Worm (Caenorhabditis elegans): Measurements from ENCODE around the gene rde-8.

The rde-8 gene

DNA sequence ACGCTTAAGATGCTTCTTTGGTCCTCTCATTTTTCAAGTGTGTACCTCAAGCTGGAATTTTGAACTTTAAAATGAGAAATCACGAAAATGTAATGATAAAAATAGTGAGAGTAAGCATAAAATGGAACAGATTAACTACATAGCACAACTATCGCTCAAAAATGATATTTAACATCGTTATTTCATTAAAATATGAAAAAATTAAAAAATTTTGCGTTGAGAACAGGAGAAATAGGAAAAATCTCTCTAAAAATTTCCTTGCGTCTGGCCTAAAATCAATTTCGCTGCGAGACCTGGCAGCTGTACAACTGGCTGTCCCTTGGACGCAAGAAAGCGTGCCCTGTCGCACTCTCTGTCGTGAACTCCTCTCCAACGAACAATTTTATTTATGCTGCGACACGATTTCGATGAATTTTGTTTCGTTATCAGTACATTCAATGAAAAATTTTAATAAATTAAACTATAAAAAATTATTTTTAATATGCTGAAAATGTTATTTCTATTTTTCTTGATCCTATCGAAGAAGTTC lies 18.4 kb downstream of the rde-8 start, which contains the start of gene rps-4 (continued):
- TF ChIP-seq crh-2 (tag; optimal IDR thresholded peaks at IDR 0.05) (peak; percentile 92), ZK546.5 (tag; optimal IDR thresholded peaks at IDR 0.05) (peak; percentile 35), skn-1 (tag; optimal IDR thresholded peaks at IDR 0.05) (peak; percentile 17), ztf-11 (tag; optimal IDR thresholded peaks at IDR 0.05) (no peak), lsy-2 (tag; optimal IDR thresholded peaks at IDR 0.05) (peak; percentile 78 to 95), ceh-82 (tag; optimal IDR thresholded peaks at IDR 0.05) (no peak), ztf-4 (tag; optimal IDR thresholded peaks at IDR 0.05) (peak; percentile 41), lin-11 (tag; optimal IDR thresholded peaks at IDR 0.05) (peak; percentile 87), fos-1 (tag; optimal IDR thresholded peaks at IDR 0.05) (peak; percentile 85), C34F6.9 (tag; optimal IDR thresholded peaks at IDR 0.05) (peak; percentile 95), blmp-1 (tag; optimal IDR thresholded peaks at IDR 0.05; ENCODE audit: insufficient read depth) (peak; percentile 43), lin-13 (GFP tag; optimal IDR thresholded peaks at IDR 0.05) (peak; percentile 90), nhr-25 (tag; optimal IDR thresholded peaks at IDR 0.05) (peak; percentile 93), nhr-21 (tag; optimal IDR thresholded peaks at IDR 0.05) (peak; percentile 82), peb-1 (tag; optimal IDR thresholded peaks at IDR 0.05) (no peak)

ce11 chrIV:7083976-7084375 lies 19.1 kb downstream of the rde-8 start:
- TF ChIP-seq ztf-1 (GFP tag; conservative IDR thresholded peaks at IDR 0.05), result no peak
- no peak for TF ChIP-seq sma-3 (GFP tag; optimal IDR thresholded peaks at IDR 0.05)
- no peak for TF ChIP-seq mab-5 (tag; optimal IDR thresholded peaks at IDR 0.05)
- TF ChIP-seq nhr-25 (tag; optimal IDR thresholded peaks at IDR 0.05), result no peak
- TF ChIP-seq C34F6.9 (tag; optimal IDR thresholded peaks at IDR 0.05), result no peak
- no peak for TF ChIP-seq zag-1 (tag; optimal IDR thresholded peaks at IDR 0.05)
- no peak for TF ChIP-seq nhr-6 (tag; optimal IDR thresholded peaks at IDR 0.05)
- TF ChIP-seq R02D3.7 (tag; optimal IDR thresholded peaks at IDR 0.05), result no peak
- TF ChIP-seq ceh-16 (tag; optimal IDR thresholded peaks at IDR 0.05), result no peak
- no peak for TF ChIP-seq crh-2 (tag; optimal IDR thresholded peaks at IDR 0.05)
- TF ChIP-seq nhr-10 (tag; optimal IDR thresholded peaks at IDR 0.05), result no peak
- TF ChIP-seq gmeb-1 (tag; optimal IDR thresholded peaks at IDR 0.05), result no peak
- no peak for TF ChIP-seq dmd-4 (tag; optimal IDR thresholded peaks at IDR 0.05)
- no peak for TF ChIP-seq nhr-129 (tag; optimal IDR thresholded peaks at IDR 0.05)
- TF ChIP-seq ztf-11 (tag; optimal IDR thresholded peaks at IDR 0.05), result no peak
- TF ChIP-seq blmp-1 (tag; optimal IDR thresholded peaks at IDR 0.05; ENCODE audit: insufficient read depth), result no peak

DNA sequence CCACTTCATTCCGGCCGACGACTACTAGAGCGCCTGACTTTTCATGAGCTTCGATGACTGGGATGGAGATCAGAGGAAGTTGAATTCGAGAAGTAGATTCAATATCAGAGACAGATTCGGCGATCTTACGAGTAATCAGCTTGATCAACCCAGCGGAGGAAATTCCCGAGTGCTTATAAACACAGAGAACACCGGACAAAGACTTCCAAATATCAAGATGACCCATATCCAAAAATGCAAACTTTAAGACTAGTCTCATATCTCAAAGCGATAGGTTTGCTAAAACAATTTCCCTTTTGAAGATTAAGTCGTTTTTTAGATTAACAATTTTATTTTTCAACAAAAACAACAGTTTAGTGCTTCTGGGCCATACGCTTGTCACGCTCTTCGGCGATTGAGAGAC lies 19.7 kb downstream of the rde-8 start, which contains the start of gene Y43B11AR.3:
Y43B11AR.3 (minus strand) TSS at position 335 of the 403 bp plus-strand sequence.
- TF ChIP-seq elt-3 (tag; optimal IDR thresholded peaks at IDR 0.05), result no peak
- peak; percentile 33 for TF ChIP-seq nhr-11 (tag; optimal IDR thresholded peaks at IDR 0.05)
- peak; percentile 46 for TF ChIP-seq ama-1 (optimal IDR thresholded peaks at IDR 0.05)

DNA sequence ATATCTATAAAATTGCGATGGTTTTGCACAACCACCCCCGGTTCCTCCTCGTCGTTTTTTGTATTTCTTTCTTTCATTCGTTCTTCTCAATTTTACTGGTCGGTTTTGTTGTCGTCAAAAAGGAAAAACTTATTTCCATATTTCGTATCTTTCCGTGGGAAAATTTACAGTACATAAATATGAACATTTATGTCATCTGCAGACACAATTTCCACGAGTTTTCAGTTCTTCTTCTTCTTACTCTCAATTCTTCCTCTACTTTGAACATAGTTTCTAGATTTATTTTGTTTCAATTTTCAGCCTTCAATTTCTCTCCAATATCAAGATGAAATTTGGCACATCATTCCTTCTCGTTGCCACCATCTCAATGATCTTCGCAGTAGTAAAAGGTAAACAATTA lies 21.8 kb downstream of the rde-8 start, which contains the start of gene Y43B11AR.1:
Y43B11AR.1 (plus strand) TSS at position 301 of the 400 bp plus-strand sequence.
- TF ChIP-seq alr-1 (tag; optimal IDR thresholded peaks at IDR 0.05) (no peak), nhr-10 (tag; optimal IDR thresholded peaks at IDR 0.05) (no peak), gmeb-1 (tag; optimal IDR thresholded peaks at IDR 0.05) (no peak), nhr-6 (tag; optimal IDR thresholded peaks at IDR 0.05) (no peak), ztf-4 (tag; optimal IDR thresholded peaks at IDR 0.05) (no peak), elt-1 (tag; optimal IDR thresholded peaks at IDR 0.05) (no peak), ceh-16 (tag; optimal IDR thresholded peaks at IDR 0.05) (no peak), nhr-12 (tag; optimal IDR thresholded peaks at IDR 0.05) (no peak), ceh-82 (tag; optimal IDR thresholded peaks at IDR 0.05) (no peak), ama-1 (optimal IDR thresholded peaks at IDR 0.05) (no peak), nhr-77 (tag; optimal IDR thresholded peaks at IDR 0.05) (no peak), sma-9 (GFP tag; optimal IDR thresholded peaks at IDR 0.05) (no peak), sma-9 (tag; optimal IDR thresholded peaks at IDR 0.05) (no peak), nhr-11 (tag; optimal IDR thresholded peaks at IDR 0.05) (no peak), sem-4 (tag; optimal IDR thresholded peaks at IDR 0.05) (no peak), nhr-21 (tag; optimal IDR thresholded peaks at IDR 0.05) (no peak), dmd-4 (tag; optimal IDR thresholded peaks at IDR 0.05) (no peak), fos-1 (tag; optimal IDR thresholded peaks at IDR 0.05) (no peak)

DNA sequence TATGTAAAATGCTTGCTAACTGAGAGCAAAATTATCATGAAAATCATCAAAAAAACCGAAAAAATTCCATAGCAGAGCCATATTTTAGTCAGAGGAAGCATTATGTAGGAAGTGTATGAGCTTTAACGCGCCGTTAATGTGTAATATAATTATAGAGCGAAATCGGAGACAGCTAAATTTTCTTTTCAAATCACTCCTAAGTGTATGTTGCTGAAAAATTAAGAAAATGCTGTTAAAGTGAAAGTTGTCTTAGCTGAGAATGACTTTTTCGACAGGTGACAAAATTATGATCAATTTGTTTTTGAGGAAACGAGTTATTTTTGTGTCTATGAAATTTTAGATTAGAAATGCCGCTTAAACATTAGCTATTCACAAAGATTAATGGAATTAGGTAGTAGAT lies 28.0 kb downstream of the rde-8 start, which contains the start of gene srg-50:
srg-50 (minus strand) TSS at position 101 of the 400 bp plus-strand sequence.
- TF ChIP-seq C34F6.9 (tag; optimal IDR thresholded peaks at IDR 0.05) (no peak), mdl-1 (tag; optimal IDR thresholded peaks at IDR 0.05) (no peak), crh-2 (tag; optimal IDR thresholded peaks at IDR 0.05) (no peak), ceh-16 (tag; optimal IDR thresholded peaks at IDR 0.05) (no peak), unc-55 (GFP tag; optimal IDR thresholded peaks at IDR 0.05) (no peak), blmp-1 (tag; optimal IDR thresholded peaks at IDR 0.05; ENCODE audit: insufficient read depth) (no peak), lin-11 (tag; optimal IDR thresholded peaks at IDR 0.05) (no peak), lin-13 (GFP tag; optimal IDR thresholded peaks at IDR 0.05) (no peak), ZK546.5 (tag; optimal IDR thresholded peaks at IDR 0.05) (no peak), zag-1 (tag; optimal IDR thresholded peaks at IDR 0.05) (no peak), F13H6.1 (tag; optimal IDR thresholded peaks at IDR 0.05) (no peak), nhr-11 (tag; optimal IDR thresholded peaks at IDR 0.05) (no peak), snpc-4 (tag; optimal IDR thresholded peaks at IDR 0.05) (no peak), ama-1 (optimal IDR thresholded peaks at IDR 0.05) (no peak), dmd-4 (tag; optimal IDR thresholded peaks at IDR 0.05) (no peak), sma-3 (GFP tag; optimal IDR thresholded peaks at IDR 0.05) (no peak), nhr-10 (tag; optimal IDR thresholded peaks at IDR 0.05) (no peak), mbf-1 (tag; optimal IDR thresholded peaks at IDR 0.05) (no peak), ztf-4 (tag; optimal IDR thresholded peaks at IDR 0.05) (no peak), nhr-12 (tag; optimal IDR thresholded peaks at IDR 0.05) (no peak)
